Worm (Caenorhabditis elegans): Measurements from ENCODE around the gene Y70C5C.1.

DNA sequence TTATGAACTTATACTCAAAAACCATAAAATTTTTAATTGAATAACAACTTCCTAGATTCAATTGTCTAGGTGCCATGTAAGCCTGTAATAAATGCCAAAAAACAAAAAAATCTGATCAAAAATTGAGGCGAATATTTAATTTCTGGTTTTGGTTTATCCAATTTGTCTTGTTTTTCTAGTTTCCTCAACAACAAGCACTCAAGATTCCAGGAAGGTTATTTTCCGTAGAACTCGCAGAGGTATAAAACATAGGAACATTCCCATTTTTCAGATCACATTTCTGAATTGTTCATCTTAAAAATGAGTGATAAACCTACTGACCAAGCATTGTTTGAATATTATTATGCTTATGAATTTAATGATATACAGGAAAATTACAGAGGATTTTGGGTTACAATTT is 2.8 kb upstream of the Y70C5C.1 start, which contains the start of gene srw-41:
- TF ChIP-seq ceh-90 (tag; optimal IDR thresholded peaks at IDR 0.05), result no peak
- no peak for TF ChIP-seq nhr-77 (tag; optimal IDR thresholded peaks at IDR 0.05)
- no peak for TF ChIP-seq aly-2 (tag; optimal IDR thresholded peaks at IDR 0.05)
- TF ChIP-seq ztf-11 (tag; optimal IDR thresholded peaks at IDR 0.05), result no peak
- TF ChIP-seq lin-13 (GFP tag; optimal IDR thresholded peaks at IDR 0.05), result no peak
- TF ChIP-seq mdl-1 (tag; optimal IDR thresholded peaks at IDR 0.05), result no peak
- TF ChIP-seq nhr-85 (tag), result no peak
- no peak for TF ChIP-seq egl-27 (tag; optimal IDR thresholded peaks at IDR 0.05)
- TF ChIP-seq lin-39 (tag; optimal IDR thresholded peaks at IDR 0.05), result no peak
- no peak for TF ChIP-seq nhr-19 (GFP tag; conservative IDR thresholded peaks at IDR 0.05)
- no peak for TF ChIP-seq fkh-10 (GFP tag; optimal IDR thresholded peaks at IDR 0.05)
- no peak for TF ChIP-seq ceh-88 (GFP tag; IDR thresholded peaks at IDR 0.05)
